Fruit fly (Drosophila melanogaster): ENCODE data around the gene CG32797.

DNA sequence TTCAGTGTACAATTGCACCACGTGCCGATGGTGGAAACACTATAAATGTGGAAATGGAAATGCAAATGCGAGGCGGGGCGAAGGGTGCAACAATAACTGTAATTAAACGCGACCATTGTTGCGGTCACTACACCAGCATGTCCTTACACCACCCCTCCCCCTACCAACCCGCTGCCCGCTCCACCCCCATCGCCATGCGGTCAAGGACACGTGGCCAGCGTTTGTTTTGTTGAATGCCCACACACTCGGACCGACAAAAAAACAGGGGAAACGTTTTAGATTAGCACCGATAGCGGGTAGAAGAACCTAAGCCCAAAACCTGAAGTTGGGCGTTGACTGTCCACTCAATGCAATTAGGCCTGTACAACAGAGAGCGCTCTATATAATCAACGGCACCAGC is 31.1 kb downstream of the CG32797 start:
- TF ChIP-seq cic (GFP tag; optimal IDR thresholded peaks at IDR 0.05) (no peak), CG11617 (GFP tag; optimal IDR thresholded peaks at IDR 0.05) (no peak), Clk (GFP tag; optimal IDR thresholded peaks at IDR 0.05) (no peak)

Data from whole organism, adult.